Worm (Caenorhabditis elegans): ENCODE measurements around the gene F10D2.10.

DNA sequence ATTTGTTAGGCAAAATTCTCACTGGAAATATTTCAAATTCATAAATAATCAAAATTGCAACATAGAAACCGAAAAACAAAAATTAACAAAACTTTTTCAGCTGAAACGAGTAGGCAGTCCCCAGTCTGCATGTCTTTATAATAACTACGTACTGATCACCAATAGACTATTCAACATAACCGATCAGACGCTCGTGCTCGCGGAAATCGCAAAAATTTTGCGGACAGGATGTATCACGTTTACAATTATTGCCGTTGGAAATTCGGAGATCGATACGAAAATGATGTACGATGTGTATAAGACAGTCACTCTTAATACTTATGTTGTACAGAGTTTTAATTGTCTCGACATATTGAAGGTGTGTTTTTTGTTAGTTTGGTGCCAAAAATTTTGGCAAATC lies 45.4 kb upstream of the F10D2.10 start:
- TF ChIP-seq egl-13 (tag; optimal IDR thresholded peaks at IDR 0.05): no peak
- no peak for TF ChIP-seq hpl-2 (GFP tag; optimal IDR thresholded peaks at IDR 0.05)
- TF ChIP-seq mef-2 (tag; optimal IDR thresholded peaks at IDR 0.05): no peak
- TF ChIP-seq ztf-11 (tag; optimal IDR thresholded peaks at IDR 0.05): no peak
- TF ChIP-seq vab-15 (tag; optimal IDR thresholded peaks at IDR 0.05): no peak
- TF ChIP-seq nhr-90 (tag; optimal IDR thresholded peaks at IDR 0.05; ENCODE audit: poor library complexity): no peak
- no peak for TF ChIP-seq aly-2 (tag; optimal IDR thresholded peaks at IDR 0.05)
- no peak for TF ChIP-seq fos-1 (tag; optimal IDR thresholded peaks at IDR 0.05)
- TF ChIP-seq unc-86 (tag; optimal IDR thresholded peaks at IDR 0.05): no peak
- TF ChIP-seq grh-1 (GFP tag; IDR thresholded peaks at IDR 0.05): no peak

Data from whole organism, L1 larva.